Fruit fly (Drosophila melanogaster) whole organism, embryonic: ENCODE results near the gene CG11307.

Experiments
- BEAF-32 ChIP-seq: fragments of 200-800 bp; sonication (Bioruptor generic); optimal IDR thresholded peaks from 3 replicates; lab custom pipeline; 2017; ENCODE audit warnings: missing biosample characterization, missing genetic modification characterization, mild to moderate bottlenecking, moderate library complexity, missing genetic modification reagents
- CG10366 ChIP-seq: fragments of 200-800 bp; sonication (Bioruptor generic); IDR thresholded peaks from 2 replicates; pipeline ENCODE4 v1.3.6; 2022; ENCODE audit warnings: missing biosample characterization, missing genetic modification characterization
- CG10565 ChIP-seq: fragments of 200-800 bp; sonication (Bioruptor generic); optimal IDR thresholded peaks from 3 replicates; lab custom pipeline; 2016; ENCODE audit warnings: missing biosample characterization, mild to moderate bottlenecking, missing genetic modification characterization
- CG11247 ChIP-seq: fragments of 200-800 bp; sonication (Bioruptor generic); IDR thresholded peaks from 2 replicates; pipeline ENCODE4 v1.3.6; 2022; ENCODE audit warnings: missing biosample characterization, missing genetic modification characterization
- CG11398 ChIP-seq: fragments of 200-800 bp; sonication (Bioruptor generic); optimal IDR thresholded peaks from 2 replicates; lab custom pipeline; 2016; ENCODE audit warnings: missing biosample characterization, missing genetic modification characterization
- CG12659 ChIP-seq: fragments of 200-800 bp; sonication (Bioruptor generic); optimal IDR thresholded peaks from 3 replicates; lab custom pipeline; 2017; ENCODE audit warnings: mild to moderate bottlenecking, missing biosample characterization, missing genetic modification reagents, missing genetic modification characterization
- CG12942 ChIP-seq: fragments of 200-800 bp; sonication (Bioruptor generic); optimal IDR thresholded peaks from 3 replicates; lab custom pipeline; 2016; ENCODE audit warnings: missing biosample characterization, missing genetic modification characterization
- CG14050 ChIP-seq: fragments of 200-800 bp; sonication (Bioruptor generic); IDR thresholded peaks from 3 replicates; pipeline ENCODE4 v1.3.6; 2022; ENCODE audit warnings: missing biosample characterization, missing genetic modification characterization
- CG17385 ChIP-seq: fragments of 200-800 bp; sonication (Bioruptor generic); optimal IDR thresholded peaks from 3 replicates; lab custom pipeline; 2018; ENCODE audit warnings: missing biosample characterization, mild to moderate bottlenecking, missing genetic modification characterization
- CG17912 ChIP-seq: fragments of 200-800 bp; sonication (Bioruptor generic); optimal IDR thresholded peaks from 2 replicates; lab custom pipeline; 2018; ENCODE audit warnings: missing biosample characterization, mild to moderate bottlenecking, missing genetic modification characterization
- CG18011 ChIP-seq: fragments of 200-800 bp; sonication (Bioruptor generic); optimal IDR thresholded peaks from 2 replicates; lab custom pipeline; 2017; ENCODE audit warnings: missing biosample characterization, missing genetic modification characterization, mild to moderate bottlenecking, moderate library complexity, missing genotype
- CG1832 ChIP-seq: fragments of 200-800 bp; sonication (Bioruptor generic); optimal IDR thresholded peaks from 2 replicates; lab custom pipeline; 2017; ENCODE audit warnings: missing biosample characterization, mild to moderate bottlenecking, missing genetic modification characterization, inconsistent platforms
- CG2202 ChIP-seq: fragments of 200-800 bp; sonication (Bioruptor generic); optimal IDR thresholded peaks from 2 replicates; lab custom pipeline; 2018; ENCODE audit warnings: missing biosample characterization, mild to moderate bottlenecking, missing genetic modification characterization
- CG31224 ChIP-seq: fragments of 200-800 bp; sonication (Bioruptor generic); IDR thresholded peaks from 2 replicates; pipeline ENCODE4 v1.3.6; 2022; ENCODE audit warnings: missing biosample characterization, missing genetic modification characterization
- CG32767 ChIP-seq: fragments of 200-800 bp; sonication (Bioruptor generic); IDR thresholded peaks from 2 replicates; pipeline ENCODE4 v1.3.6; 2022; ENCODE audit warnings: missing biosample characterization, missing genetic modification characterization
- CG8089 ChIP-seq: fragments of 200-800 bp; sonication (Bioruptor generic); optimal IDR thresholded peaks from 3 replicates; lab custom pipeline; 2016; ENCODE audit warnings: missing biosample characterization, missing genetic modification characterization
- CG8944 ChIP-seq: fragments of 200-800 bp; sonication (Bioruptor generic); optimal IDR thresholded peaks from 3 replicates; lab custom pipeline; 2016; ENCODE audit warnings: missing biosample characterization, missing genetic modification characterization
- CG9932 ChIP-seq: fragments of 200-800 bp; sonication (Bioruptor generic); IDR thresholded peaks from 2 replicates; pipeline ENCODE4 v1.3.6; 2022; ENCODE audit warnings: missing biosample characterization, missing genetic modification characterization
- Dll ChIP-seq: fragments of 200-800 bp; sonication (Bioruptor generic); IDR thresholded peaks from 4 replicates; pipeline ENCODE4 v1.3.6; 2022; ENCODE audit warnings: missing biosample characterization, missing genetic modification characterization; ENCODE audit not compliant: partially characterized antibody
- HLHmδ ChIP-seq: fragments of 200-800 bp; sonication (Bioruptor generic); optimal IDR thresholded peaks from 2 replicates; lab custom pipeline; 2018; ENCODE audit warnings: missing biosample characterization, mild to moderate bottlenecking, missing genetic modification characterization, moderate library complexity
- Hr51 ChIP-seq, 2 experiments: fragments of 200-800 bp; sonication (Bioruptor generic); optimal IDR thresholded peaks; 2 replicates in 1 of 2; 3 replicates in 1 of 2; lab custom pipeline; 2016 to 2018; ENCODE audit warnings: missing biosample characterization in 2 of 2, missing genetic modification characterization in 2 of 2, mild to moderate bottlenecking in 1 of 2, moderate library complexity in 1 of 2
- MESR4 ChIP-seq: fragments of 200-800 bp; sonication (Bioruptor generic); optimal IDR thresholded peaks from 2 replicates; lab custom pipeline; 2018; ENCODE audit warnings: missing biosample characterization, mild to moderate bottlenecking, missing genetic modification characterization, moderate library complexity
- NFAT ChIP-seq: fragments of 200-800 bp; sonication (Bioruptor generic); IDR thresholded peaks from 2 replicates; pipeline ENCODE4 v1.3.6; 2022; ENCODE audit warnings: missing biosample characterization, missing genetic modification characterization
- Optix ChIP-seq: fragments of 200-800 bp; sonication (Bioruptor generic); IDR thresholded peaks from 3 replicates; pipeline ENCODE4 v1.3.6; 2022; ENCODE audit warnings: missing biosample characterization, missing genetic modification characterization
- Sin3A ChIP-seq: fragments of >200 bp; optimal IDR thresholded peaks from 2 replicates; lab custom pipeline; 2018
- Ssrp ChIP-seq: fragments of 200-800 bp; sonication (Bioruptor generic); optimal IDR thresholded peaks from 2 replicates; lab custom pipeline; 2018; ENCODE audit warnings: missing biosample characterization, mild to moderate bottlenecking, missing genetic modification characterization, moderate library complexity
- Usf ChIP-seq: fragments of 200-800 bp; sonication (Bioruptor generic); optimal IDR thresholded peaks from 2 replicates; lab custom pipeline; 2017; ENCODE audit warnings: missing genotype, missing biosample characterization, missing genetic modification characterization
- az2 ChIP-seq: fragments of 200-800 bp; sonication (Bioruptor generic); optimal IDR thresholded peaks from 3 replicates; lab custom pipeline; 2016; ENCODE audit warnings: missing biosample characterization, missing genetic modification characterization
- cwo ChIP-seq: fragments of 200-800 bp; sonication (Bioruptor generic); optimal IDR thresholded peaks from 3 replicates; lab custom pipeline; 2017; ENCODE audit warnings: missing biosample characterization, missing genetic modification characterization, mild to moderate bottlenecking, moderate library complexity, missing genetic modification reagents
- dimm ChIP-seq: fragments of 200-800 bp; sonication (Bioruptor generic); IDR thresholded peaks from 2 replicates; pipeline ENCODE4 v1.3.6; 2022; ENCODE audit warnings: missing biosample characterization, missing genetic modification characterization
- ftz-f1 ChIP-seq: fragments of 200-800 bp; sonication (Bioruptor generic); optimal IDR thresholded peaks from 2 replicates; lab custom pipeline; 2016; ENCODE audit warnings: missing biosample characterization, missing genetic modification characterization
- gce ChIP-seq: fragments of 200-800 bp; sonication (Bioruptor generic); IDR thresholded peaks from 3 replicates; pipeline ENCODE4 v1.3.6; 2022; ENCODE audit warnings: missing biosample characterization, missing genetic modification characterization
- gsb ChIP-seq: fragments of 200-800 bp; sonication (Bioruptor generic); IDR thresholded peaks from 2 replicates; pipeline ENCODE4 v1.3.6; 2022; ENCODE audit warnings: missing biosample characterization, missing genetic modification characterization
- hkb ChIP-seq, 2 experiments: fragments of 200-800 bp in 1 of 2; fragments of >200 bp in 1 of 2; sonication (Bioruptor generic) in 1 of 2; IDR thresholded peaks in 1 of 2; optimal IDR thresholded peaks in 1 of 2; 2 replicates each; pipeline versions ENCODE4 v1.3.6 to Lab custom; 2017 to 2022; ENCODE audit warnings: missing biosample characterization in 1 of 2, missing genetic modification characterization in 1 of 2
- lilli ChIP-seq: fragments of 200-800 bp; sonication (Bioruptor generic); optimal IDR thresholded peaks from 3 replicates; lab custom pipeline; 2016; ENCODE audit warnings: missing biosample characterization, missing genetic modification characterization
- row ChIP-seq: fragments of 200-800 bp; sonication (Bioruptor generic); IDR thresholded peaks from 3 replicates; pipeline ENCODE4 v1.3.6; 2022; ENCODE audit warnings: missing biosample characterization, missing genetic modification characterization
- sc ChIP-seq, 3 experiments: fragments of >200 bp in 2 of 3; fragments of 200-800 bp in 1 of 3; sonication (Bioruptor generic) in 1 of 3; optimal IDR thresholded peaks; 2 replicates in 2 of 3; 3 replicates in 1 of 3; lab custom pipeline; 2017; ENCODE audit warnings: mild to moderate bottlenecking in 1 of 3, missing biosample characterization in 1 of 3, missing genetic modification characterization in 1 of 3, missing genetic modification reagents in 1 of 3
- schlank ChIP-seq: fragments of 200-800 bp; sonication (Bioruptor generic); optimal IDR thresholded peaks from 2 replicates; lab custom pipeline; 2018; ENCODE audit warnings: missing biosample characterization, mild to moderate bottlenecking, missing genetic modification characterization
- slp2 ChIP-seq: fragments of 200-800 bp; sonication (Bioruptor generic); optimal IDR thresholded peaks from 2 replicates; lab custom pipeline; 2016; ENCODE audit warnings: missing biosample characterization, missing genetic modification characterization
- so ChIP-seq: fragments of 200-800 bp; sonication (Bioruptor generic); IDR thresholded peaks from 3 replicates; pipeline ENCODE4 v1.3.6; 2022; ENCODE audit warnings: missing biosample characterization, missing genetic modification characterization
- ssp ChIP-seq: fragments of 200-800 bp; sonication (Bioruptor generic); IDR thresholded peaks from 2 replicates; pipeline ENCODE4 v1.3.6; 2022; ENCODE audit warnings: missing biosample characterization, missing genetic modification characterization
- twi ChIP-seq: fragments of 200-800 bp; optimal IDR thresholded peaks from 2 replicates; lab custom pipeline; 2019; ENCODE audit warnings: missing biosample characterization, mild to moderate bottlenecking, missing genetic modification characterization, moderate library complexity
- wor ChIP-seq: fragments of 200-800 bp; sonication (Bioruptor generic); IDR thresholded peaks from 2 replicates; pipeline ENCODE4 v1.3.6; 2022; ENCODE audit warnings: missing biosample characterization, missing genetic modification characterization
- z ChIP-seq: fragments of 200-800 bp; sonication (Bioruptor generic); IDR thresholded peaks from 3 replicates; pipeline ENCODE4 v1.3.6; 2022; ENCODE audit warnings: missing biosample characterization, missing genetic modification characterization

Gene CG11307

dm6 chr3L:21640815-21641214 is 23.4 kb downstream of the CG11307 start, which contains the start of gene Atox1 (continued):
- TF ChIP-seq CG18011 (GFP tag; lab: Kevin White, UChicago), result no peak
- TF ChIP-seq CG31224 (GFP tag; lab: Robert Waterston, UW), result no peak
- TF ChIP-seq CG1832, result no peak
- TF ChIP-seq dimm, result no peak
- no peak for TF ChIP-seq twi (tag; lab: Kevin White, UChicago)
- TF ChIP-seq CG17385 (GFP tag; lab: Kevin White, UChicago), result no peak
- peak; percentile 37; the same call in 1 of the 2 replicates for TF ChIP-seq CG11247
- TF ChIP-seq gsb (GFP tag; lab: Robert Waterston, UW), result no peak
- no peak for TF ChIP-seq gce (GFP tag; lab: Robert Waterston, UW)
- TF ChIP-seq CG17912, result peak; percentile 72
- TF ChIP-seq ftz-f1, result peak; percentile 69
- TF ChIP-seq CG32767 (GFP tag; lab: Robert Waterston, UW), result no peak
- peak; percentile 45 for TF ChIP-seq BEAF-32 (GFP tag; lab: Kevin White, UChicago)
- no peak for TF ChIP-seq lilli (GFP tag; lab: Kevin White, UChicago)
- TF ChIP-seq CG10565 (GFP tag; lab: Kevin White, UChicago), result no peak
- TF ChIP-seq CG12942 (GFP tag; lab: Kevin White, UChicago), result no peak
- no peak for TF ChIP-seq so (GFP tag; lab: Robert Waterston, UW)
- no peak for TF ChIP-seq ssp (GFP tag; lab: Robert Waterston, UW)
- TF ChIP-seq Optix (GFP tag; lab: Robert Waterston, UW), result no peak
- TF ChIP-seq CG10366 (GFP tag; lab: Robert Waterston, UW), result no peak
- TF ChIP-seq wor, result no peak
- TF ChIP-seq MESR4 (GFP tag; lab: Kevin White, UChicago), result peak; percentile 75
- TF ChIP-seq HLHmδ (GFP tag; lab: Kevin White, UChicago), result no peak
- peak; percentile 17 for TF ChIP-seq slp2 (GFP tag; lab: Kevin White, UChicago)
- no peak for TF ChIP-seq az2 (GFP tag; lab: Kevin White, UChicago)
- TF ChIP-seq Dll, result no peak
- TF ChIP-seq cwo (GFP tag; lab: Kevin White, UChicago), result no peak
- no peak for TF ChIP-seq CG9932 (GFP tag; lab: Robert Waterston, UW)
- no peak for TF ChIP-seq CG8089 (GFP tag; lab: Kevin White, UChicago)
- TF ChIP-seq NFAT (GFP tag; lab: Robert Waterston, UW), result peak; percentile 41; the same call in 1 of the 2 replicates
- TF ChIP-seq row (GFP tag; lab: Robert Waterston, UW), result peak; percentile 23; the same call in 1 of the 3 replicates
- TF ChIP-seq Ssrp, result no peak
- no peak for TF ChIP-seq CG8944 (GFP tag; lab: Kevin White, UChicago)
- no peak for TF ChIP-seq z (GFP tag; lab: Robert Waterston, UW)
- TF ChIP-seq Usf (GFP tag; lab: Kevin White, UChicago), result no peak
- TF ChIP-seq Sin3A, result peak; percentile 0
- TF ChIP-seq CG12659, result peak; percentile 65
- peak; percentile 80 for TF ChIP-seq hkb (optimal IDR thresholded peaks at IDR 0.05; lab: Kevin White, UChicago)
- TF ChIP-seq hkb (GFP tag; IDR thresholded peaks at IDR 0.05; lab: Robert Waterston, UW), result no peak
- TF ChIP-seq schlank (tag; lab: Kevin White, UChicago), result no peak
- no peak for TF ChIP-seq CG14050 (GFP tag; lab: Robert Waterston, UW)
- no peak for TF ChIP-seq CG11398 (GFP tag; lab: Kevin White, UChicago)
- TF ChIP-seq Hr51 (GFP tag; optimal IDR thresholded peaks at IDR 0.05; lab: Kevin White, UChicago), result peak in 1 of 2 experiments; percentile 36
- no peak for TF ChIP-seq sc (optimal IDR thresholded peaks at IDR 0.05; lab: Kevin White, UChicago)
- TF ChIP-seq sc (GFP tag; optimal IDR thresholded peaks at IDR 0.05; lab: Kevin White, UChicago), result no peak
- no peak for TF ChIP-seq CG2202
